Fruit fly (Drosophila melanogaster): ENCODE data around the gene Prp6.

The Prp6 gene

dm6 chr3L:18889222-18889866 lies 15.8 kb upstream of the Prp6 start (continued):
- TF ChIP-seq Gug (GFP tag; IDR thresholded peaks at IDR 0.05): 0 out of 2 replicates have a peak, but pooled peaks have one; percentile 27
- peak; percentile 46 for TF ChIP-seq net (GFP tag; optimal IDR thresholded peaks at IDR 0.05)
- peak; percentile 14 for TF ChIP-seq topi (GFP tag; optimal IDR thresholded peaks at IDR 0.05)
- no peak for TF ChIP-seq Ets21C (GFP tag; optimal IDR thresholded peaks at IDR 0.05)
- no peak for TF ChIP-seq Hr39 (GFP tag; optimal IDR thresholded peaks at IDR 0.05)
- TF ChIP-seq CG10631 (GFP tag; optimal IDR thresholded peaks at IDR 0.05): peak; percentile 3
- no peak for TF ChIP-seq salr (GFP tag; optimal IDR thresholded peaks at IDR 0.05)
- TF ChIP-seq CG8119 (GFP tag; IDR thresholded peaks at IDR 0.05): no peak
- TF ChIP-seq Hr4 (GFP tag; optimal IDR thresholded peaks at IDR 0.05): no peak
- no peak for TF ChIP-seq Hr38 (GFP tag; optimal IDR thresholded peaks at IDR 0.05)
- TF ChIP-seq Eip93F (GFP tag; optimal IDR thresholded peaks at IDR 0.05): no peak
- TF ChIP-seq Met (GFP tag; optimal IDR thresholded peaks at IDR 0.05): peak; percentile 48
- peak; percentile 8 for TF ChIP-seq CG3032 (tag; optimal IDR thresholded peaks at IDR 0.05)
- no peak for TF ChIP-seq fkh (GFP tag; optimal IDR thresholded peaks at IDR 0.05)
- peak; percentile 23 for TF ChIP-seq CG10669 (GFP tag; optimal IDR thresholded peaks at IDR 0.05)
- no peak for TF ChIP-seq CG6792 (GFP tag; optimal IDR thresholded peaks at IDR 0.05)
- TF ChIP-seq CG3919 (GFP tag; optimal IDR thresholded peaks at IDR 0.05): no peak
- TF ChIP-seq cyc (GFP tag; optimal IDR thresholded peaks at IDR 0.05): no peak
- TF ChIP-seq CG34406 (GFP tag; optimal IDR thresholded peaks at IDR 0.05): no peak
- peak; percentile 30 for TF ChIP-seq CG16779 (tag; optimal IDR thresholded peaks at IDR 0.05)
- peak; percentile 7 for TF ChIP-seq CG32006 (GFP tag; optimal IDR thresholded peaks at IDR 0.05)
- TF ChIP-seq fd85E (GFP tag; optimal IDR thresholded peaks at IDR 0.05): no peak
- TF ChIP-seq eg (GFP tag; IDR thresholded peaks at IDR 0.05): no peak; the same call in 2 of the 3 replicates
- peak; percentile 12 for TF ChIP-seq Ets96B (tag; optimal IDR thresholded peaks at IDR 0.05)
- TF ChIP-seq achi (GFP tag; optimal IDR thresholded peaks at IDR 0.05): no peak
- peak; percentile 65 for TF ChIP-seq CG6276 (GFP tag; optimal IDR thresholded peaks at IDR 0.05)
- TF ChIP-seq CG7368 (GFP tag; optimal IDR thresholded peaks at IDR 0.05): no peak
- peak; percentile 36 for TF ChIP-seq spab (GFP tag; optimal IDR thresholded peaks at IDR 0.05)
- TF ChIP-seq ss (GFP tag; optimal IDR thresholded peaks at IDR 0.05): peak in 1 of 2 experiments; percentile 78
- TF ChIP-seq CG6854 (GFP tag; optimal IDR thresholded peaks at IDR 0.05): peak; percentile 16
- peak; percentile 1 for TF ChIP-seq CG8632 (GFP tag; optimal IDR thresholded peaks at IDR 0.05)
- TF ChIP-seq CG31627 (GFP tag; optimal IDR thresholded peaks at IDR 0.05): no peak
- TF ChIP-seq vri (GFP tag; optimal IDR thresholded peaks at IDR 0.05): peak; percentile 41
- TF ChIP-seq lz (GFP tag; optimal IDR thresholded peaks at IDR 0.05): no peak
- TF ChIP-seq svp (GFP tag): peak; percentile 94

- TF ChIP-seq dsx (GFP tag; optimal IDR thresholded peaks at IDR 0.05; ENCODE audit: poor library complexity, severe bottlenecking) (peak; percentile 98), Hr4 (GFP tag; optimal IDR thresholded peaks at IDR 0.05) (peak; percentile 98), net (GFP tag; optimal IDR thresholded peaks at IDR 0.05) (peak; percentile 99), fd59A (GFP tag; optimal IDR thresholded peaks at IDR 0.05) (peak; percentile 99), fd85E (GFP tag; optimal IDR thresholded peaks at IDR 0.05) (peak; percentile 91), CG8319 (GFP tag; optimal IDR thresholded peaks at IDR 0.05) (peak; percentile 96), Sox14 (GFP tag; optimal IDR thresholded peaks at IDR 0.05) (peak; percentile 97), CG6854 (GFP tag; optimal IDR thresholded peaks at IDR 0.05) (peak; percentile 94), dac (GFP tag; optimal IDR thresholded peaks at IDR 0.05) (peak; percentile 94), CG7368 (GFP tag; optimal IDR thresholded peaks at IDR 0.05) (peak; percentile 97), Hr38 (GFP tag; optimal IDR thresholded peaks at IDR 0.05) (no peak), CG3919 (GFP tag; optimal IDR thresholded peaks at IDR 0.05) (peak; percentile 99), Gug (GFP tag; IDR thresholded peaks at IDR 0.05) (peak; percentile 94), Lpt (GFP tag; optimal IDR thresholded peaks at IDR 0.05) (peak; percentile 98), pdm3 (GFP tag; optimal IDR thresholded peaks at IDR 0.05) (peak; percentile 98), CG11762 (GFP tag; optimal IDR thresholded peaks at IDR 0.05; ENCODE audit: insufficient read depth) (peak; percentile 98), CG16779 (tag; optimal IDR thresholded peaks at IDR 0.05) (peak; percentile 98), achi (GFP tag; optimal IDR thresholded peaks at IDR 0.05) (peak; percentile 98), CG31627 (GFP tag; optimal IDR thresholded peaks at IDR 0.05) (peak; percentile 96), CG11902 (GFP tag; optimal IDR thresholded peaks at IDR 0.05) (peak; percentile 93), cyc (GFP tag; optimal IDR thresholded peaks at IDR 0.05) (peak; percentile 96), svp (GFP tag) (peak; percentile 98), CG3032 (tag; optimal IDR thresholded peaks at IDR 0.05) (peak; percentile 99), CG1621 (tag; optimal IDR thresholded peaks at IDR 0.05) (peak; percentile 94), CG6276 (GFP tag; optimal IDR thresholded peaks at IDR 0.05) (peak; percentile 98), Eip78C (GFP tag) (peak; percentile 100)
These were observed 14.6 kb upstream of the Prp6 start, which contains the start of gene CG3961 for dm6 chr3L:18890283-18891175. TSS of gene CG3961 (minus strand) at chr3L:18890483.

All from whole organism, prepupa.